Worm (Caenorhabditis elegans) whole organism, L3 larva: Measurements from ENCODE around the gene cnnm-2.

Experiments
- ama-1 ChIP-seq: fragments of 150-350 bp; optimal IDR thresholded peaks from 2 replicates; lab custom pipeline; 2018
- ceh-28 ChIP-seq: fragments of 150-350 bp; optimal IDR thresholded peaks from 2 replicates; lab custom pipeline; 2014; ENCODE audit warnings: missing biosample characterization, missing genetic modification reagents, missing genetic modification characterization
- elt-1 ChIP-seq: fragments of 150-350 bp; optimal IDR thresholded peaks from 2 replicates; lab custom pipeline; 2014; ENCODE audit warnings: missing biosample characterization, missing genetic modification characterization
- elt-3 ChIP-seq, 3 experiments: fragments of 150-350 bp in 1 of 3; sonication (generic microtip) in 2 of 3; optimal IDR thresholded peaks; 2 replicates in 2 of 3; 4 replicates in 1 of 3; lab custom pipeline; 2014 to 2017; ENCODE audit warnings: missing biosample characterization in 3 of 3, missing genetic modification characterization in 3 of 3
- fkh-10 ChIP-seq: sonication (generic microtip); optimal IDR thresholded peaks from 2 replicates; lab custom pipeline; 2017; ENCODE audit warnings: missing biosample characterization, missing genetic modification reagents, missing genetic modification characterization
- lin-15B ChIP-seq: fragments of 150-350 bp; optimal IDR thresholded peaks from 2 replicates; lab custom pipeline; 2014; ENCODE audit warnings: missing biosample characterization, missing genetic modification characterization
- lsy-12 ChIP-seq: sonication (generic microtip); optimal IDR thresholded peaks from 2 replicates; lab custom pipeline; 2016; ENCODE audit warnings: mild to moderate bottlenecking, missing genetic modification characterization, missing compliant biosample characterization
- mml-1 ChIP-seq: fragments of 150-350 bp; sonication (generic microtip); optimal IDR thresholded peaks from 3 replicates; lab custom pipeline; 2014; ENCODE audit warnings: missing biosample characterization, missing genetic modification characterization
- nhr-11 ChIP-seq: fragments of 150-350 bp; optimal IDR thresholded peaks from 2 replicates; lab custom pipeline; 2014; ENCODE audit warnings: missing biosample characterization, missing genetic modification characterization
- nhr-23 ChIP-seq: fragments of 150-350 bp; optimal IDR thresholded peaks from 2 replicates; lab custom pipeline; 2014; ENCODE audit warnings: missing biosample characterization, missing genetic modification reagents, missing genetic modification characterization
- nhr-77 ChIP-seq: fragments of 150-350 bp; optimal IDR thresholded peaks from 2 replicates; lab custom pipeline; 2014; ENCODE audit warnings: missing biosample characterization, missing genetic modification characterization
- ztf-4 ChIP-seq: fragments of 150-350 bp; optimal IDR thresholded peaks from 2 replicates; lab custom pipeline; 2014; ENCODE audit warnings: missing biosample characterization, missing genetic modification characterization

- no peak for TF ChIP-seq nhr-77 (tag; lab: Kevin White, UChicago)
- TF ChIP-seq elt-3 (tag; optimal IDR thresholded peaks at IDR 0.05; lab: Kevin White, UChicago) = no peak
- TF ChIP-seq ama-1 (lab: Kevin White, UChicago) = no peak
- TF ChIP-seq lsy-12 (tag; lab: Kevin White, UChicago) = no peak
- TF ChIP-seq ceh-28 (tag; lab: Kevin White, UChicago) = no peak
- no peak for TF ChIP-seq nhr-11
- TF ChIP-seq ztf-4 (tag; lab: Kevin White, UChicago) = no peak
- TF ChIP-seq elt-1 = no peak
- no peak for TF ChIP-seq mml-1
- no peak for TF ChIP-seq nhr-23 (tag; lab: Kevin White, UChicago)
- TF ChIP-seq fkh-10 = no peak
- TF ChIP-seq lin-15B (tag; lab: Kevin White, UChicago) = no peak
Observed at ce11 chrX:8828365-8828764, 16.5 kb downstream of the cnnm-2 start, which contains the start of gene rcs-1.
